Worm (Caenorhabditis elegans) whole organism, young adult: Measurements from ENCODE around the gene acd-3.
A peak's percentile ranks its signal among the peaks of the same experiment; 100 is the strongest.

ENCODE experiments used
- C06A6.2 ChIP-seq: fragments of 200-800 bp; sonication (Bioruptor generic); conservative IDR thresholded peaks from 2 replicates; pipeline ENCODE4 v1.3.6; 2022; ENCODE audit warnings: missing genetic modification characterization, missing compliant biosample characterization
- Y53F4B.3 ChIP-seq: fragments of 200-800 bp; sonication (Bioruptor generic); IDR thresholded peaks from 2 replicates; pipeline ENCODE4 v1.3.6; 2022; ENCODE audit warnings: missing genetic modification reagents, missing genetic modification characterization, missing compliant biosample characterization
- ama-1 ChIP-seq, 3 experiments: fragments of 150-350 bp in 1 of 3; sonication (generic microtip) in 2 of 3; optimal IDR thresholded peaks; 2 replicates each; lab custom pipeline; 2014 to 2018; ENCODE audit warnings: missing biosample characterization in 2 of 3, missing genetic modification characterization in 2 of 3, missing genetic modification reagents in 2 of 3
- efl-1 ChIP-seq: fragments of 150-350 bp; optimal IDR thresholded peaks from 2 replicates; lab custom pipeline; 2014; ENCODE audit warnings: missing biosample characterization, missing genetic modification reagents, missing genetic modification characterization
- ets-4 ChIP-seq: fragments of 200-800 bp; sonication (Bioruptor generic); optimal IDR thresholded peaks from 2 replicates; lab custom pipeline; 2018; ENCODE audit warnings: mild to moderate bottlenecking, missing genetic modification characterization, missing compliant biosample characterization
- lag-1 ChIP-seq: fragments of 200-800 bp; sonication (Bioruptor generic); IDR thresholded peaks from 2 replicates; pipeline ENCODE4 v1.3.6; 2022; ENCODE audit warnings: missing genetic modification reagents, missing genetic modification characterization, missing compliant biosample characterization
- lin-35 ChIP-seq, 3 experiments: fragments of 150-350 bp in 2 of 3; sonication (generic microtip) in 1 of 3; optimal IDR thresholded peaks; 2 replicates each; lab custom pipeline; 2014 to 2018; ENCODE audit warnings: missing biosample characterization in 3 of 3, missing genetic modification characterization in 3 of 3, missing genetic modification reagents in 3 of 3
- lir-1 ChIP-seq: fragments of 200-800 bp; sonication (Bioruptor generic); conservative IDR thresholded peaks from 2 replicates; pipeline ENCODE4 v1.3.6; 2022; ENCODE audit warnings: missing genetic modification reagents, missing genetic modification characterization, missing compliant biosample characterization
- nfya-2 ChIP-seq: fragments of 200-800 bp; sonication (Bioruptor generic); IDR thresholded peaks from 2 replicates; pipeline ENCODE4 v1.3.6; 2022; ENCODE audit warnings: missing genetic modification reagents, missing genetic modification characterization, missing compliant biosample characterization
- sdz-38 ChIP-seq: sonication (generic microtip); optimal IDR thresholded peaks from 2 replicates; lab custom pipeline; 2016; ENCODE audit warnings: missing genotype, missing genetic modification characterization, missing compliant biosample characterization
- snpc-4 ChIP-seq, 5 experiments: fragments of 150-350 bp in 1 of 5; sonication (generic microtip) in 4 of 5; optimal IDR thresholded peaks; 2 replicates each; lab custom pipeline; 2014 to 2018; ENCODE audit warnings: missing genetic modification characterization in 5 of 5, missing biosample characterization in 3 of 5, antibody characterized with exemption in 2 of 5, mild to moderate bottlenecking in 2 of 5, missing compliant biosample characterization in 2 of 5, missing genotype in 2 of 5, moderate library complexity in 2 of 5, missing genetic modification reagents in 1 of 5
- ztf-25 ChIP-seq: fragments of 200-800 bp; sonication (Bioruptor generic); IDR thresholded peaks from 2 replicates; pipeline ENCODE4 v1.3.6; 2022; ENCODE audit warnings: missing genetic modification reagents, missing genetic modification characterization, missing compliant biosample characterization

ce11 chrX:14897192-14897591 is 48.1 kb downstream of the acd-3 start:
- no peak for TF ChIP-seq lag-1 (GFP tag; lab: Robert Waterston, UW)
- TF ChIP-seq sdz-38 (tag; lab: Kevin White, UChicago), result no peak
- no peak for TF ChIP-seq lir-1 (GFP tag; lab: Robert Waterston, UW)
- TF ChIP-seq snpc-4 (GFP tag; optimal IDR thresholded peaks at IDR 0.05; lab: Kevin White, UChicago), result no peak
- TF ChIP-seq snpc-4 (tag; optimal IDR thresholded peaks at IDR 0.05; lab: Kevin White, UChicago), result peak in 2 of 4 experiments; percentile 85 to 89
- no peak for TF ChIP-seq lin-35 (GFP tag; optimal IDR thresholded peaks at IDR 0.05; lab: Kevin White, UChicago)
- no peak for TF ChIP-seq ama-1 (optimal IDR thresholded peaks at IDR 0.05; lab: Kevin White, UChicago)
- TF ChIP-seq ama-1 (GFP tag; optimal IDR thresholded peaks at IDR 0.05; lab: Kevin White, UChicago), result no peak
- no peak for TF ChIP-seq ets-4
- no peak for TF ChIP-seq efl-1 (GFP tag; lab: Kevin White, UChicago)
- no peak for TF ChIP-seq nfya-2 (GFP tag; lab: Robert Waterston, UW)
- TF ChIP-seq C06A6.2 (GFP tag; lab: Robert Waterston, UW), result no peak
- no peak for TF ChIP-seq Y53F4B.3 (GFP tag; lab: Robert Waterston, UW)
- no peak for TF ChIP-seq ztf-25 (GFP tag; lab: Robert Waterston, UW)
